Fruit fly (Drosophila melanogaster) whole organism: ENCODE data around the gene ppk13.

Experiments used
- EcR ChIP-seq, 2 experiments: fragments of >200 bp; optimal IDR thresholded peaks; 2 replicates each; lab custom pipeline; 2017; ENCODE audit warnings: missing biosample characterization in 2 of 2, missing genetic modification characterization in 2 of 2, missing genetic modification reagents in 2 of 2
- pan ChIP-seq: fragments of >200 bp; optimal IDR thresholded peaks from 2 replicates; lab custom pipeline; 2017

ppk13 gene

DNA sequence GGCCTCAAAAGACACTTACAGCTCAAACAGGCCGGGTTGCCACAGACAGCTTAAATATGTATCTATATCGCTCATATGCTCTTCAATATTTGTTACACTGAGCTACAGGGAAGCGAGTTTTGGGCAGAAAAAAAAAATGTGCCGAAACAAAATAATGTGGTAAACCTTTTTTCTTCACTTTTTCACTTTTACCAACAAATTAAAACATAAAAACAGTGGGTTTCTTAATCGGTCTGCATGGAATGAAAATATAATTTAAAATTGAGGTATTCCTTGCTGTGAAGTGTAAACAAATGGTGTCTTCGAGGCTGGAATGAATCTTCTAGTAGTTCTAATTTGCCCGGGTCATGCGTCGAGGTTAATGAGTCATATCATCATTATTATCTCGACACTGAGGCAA lies 49.8 kb downstream of the ppk13 start:
- no peak for TF ChIP-seq pan

DNA sequence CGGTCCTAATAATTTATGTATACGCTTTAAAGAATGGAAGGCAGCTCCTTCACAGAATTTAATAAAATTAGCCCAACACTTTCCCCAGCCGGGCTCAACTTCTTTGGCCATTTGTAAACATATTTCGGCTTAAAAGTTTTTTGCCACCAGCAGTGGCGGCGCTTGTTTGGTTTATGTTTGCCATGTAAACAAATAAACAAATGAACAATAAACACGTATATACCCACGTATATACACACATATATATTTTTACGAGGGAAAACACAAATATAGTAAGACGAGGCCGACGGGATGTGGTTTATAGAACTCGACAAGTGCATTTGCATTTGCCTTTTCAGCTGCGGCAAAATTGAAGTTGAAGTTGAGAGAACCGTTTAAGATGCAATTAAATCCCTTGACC lies 50.8 kb downstream of the ppk13 start:
- no peak for TF ChIP-seq EcR (GFP tag; optimal IDR thresholded peaks at IDR 0.05; lab: Kevin White, UChicago)
